Worm (Caenorhabditis elegans): ENCODE results near the gene Y54F10AL.1.

DNA sequence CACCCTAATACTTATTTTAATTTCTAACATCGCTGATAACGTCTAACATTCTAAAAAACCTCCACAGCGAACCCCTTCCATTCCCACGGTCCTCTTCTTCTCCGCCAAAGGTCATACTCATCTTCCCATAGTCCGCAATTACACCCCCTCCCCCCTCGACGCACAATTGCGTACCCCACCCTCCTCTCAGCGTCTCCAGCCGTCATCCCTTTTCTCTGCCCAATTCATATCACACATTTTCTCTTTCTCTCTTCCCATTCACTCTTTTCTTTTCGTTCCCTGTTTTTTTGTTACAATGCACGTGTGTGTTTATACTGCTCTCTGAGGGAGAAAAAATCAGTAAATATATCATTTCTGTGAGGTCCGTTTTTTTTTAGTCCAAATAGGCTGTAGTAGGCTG lies 15.7 kb upstream of the Y54F10AL.1 start:
- TF ChIP-seq nhr-23 (tag; optimal IDR thresholded peaks at IDR 0.05), result no peak
- TF ChIP-seq nhr-12 (tag; optimal IDR thresholded peaks at IDR 0.05), result no peak

Measured in whole organism, L2 larva.